Fruit fly (Drosophila melanogaster) whole organism, embryonic: ENCODE measurements around the gene v.

Experiments used
- Bgb ChIP-seq: fragments of 200-800 bp; sonication (Bioruptor generic); IDR thresholded peaks from 2 replicates; pipeline ENCODE4 v1.3.6; 2022; ENCODE audit warnings: missing biosample characterization, missing genetic modification characterization; ENCODE audit not compliant: partially characterized antibody
- CG10543 ChIP-seq: fragments of 200-800 bp; sonication (Bioruptor generic); optimal IDR thresholded peaks from 3 replicates; lab custom pipeline; 2017; ENCODE audit warnings: missing biosample characterization, mild to moderate bottlenecking, missing genetic modification characterization, moderate library complexity
- CG10979 ChIP-seq: fragments of 200-800 bp; sonication (Bioruptor generic); optimal IDR thresholded peaks from 2 replicates; lab custom pipeline; 2018; ENCODE audit warnings: missing biosample characterization, mild to moderate bottlenecking, missing genetic modification characterization, moderate library complexity
- CG11504 ChIP-seq: fragments of 200-800 bp; sonication (Bioruptor generic); optimal IDR thresholded peaks from 3 replicates; lab custom pipeline; 2019; ENCODE audit warnings: missing biosample characterization, mild to moderate bottlenecking, missing genetic modification characterization, moderate library complexity
- CG12219 ChIP-seq: fragments of 200-800 bp; sonication (Bioruptor generic); optimal IDR thresholded peaks from 3 replicates; lab custom pipeline; 2018; ENCODE audit warnings: missing biosample characterization, mild to moderate bottlenecking, missing genetic modification characterization
- CG14441 ChIP-seq: fragments of 200-800 bp; sonication (Bioruptor generic); IDR thresholded peaks from 2 replicates; pipeline ENCODE4 v1.3.6; 2022; ENCODE audit warnings: missing biosample characterization, missing genetic modification characterization
- CG17568 ChIP-seq: fragments of 200-800 bp; sonication (Bioruptor generic); optimal IDR thresholded peaks from 2 replicates; lab custom pipeline; 2018; ENCODE audit warnings: missing biosample characterization, mild to moderate bottlenecking, missing genetic modification characterization, moderate library complexity
- CG30020 ChIP-seq: fragments of 200-800 bp; optimal IDR thresholded peaks from 2 replicates; lab custom pipeline; 2019; ENCODE audit warnings: missing biosample characterization, mild to moderate bottlenecking, missing genetic modification characterization, moderate library complexity
- CG3281 ChIP-seq: fragments of 200-800 bp; sonication (Bioruptor generic); optimal IDR thresholded peaks from 3 replicates; lab custom pipeline; 2017; ENCODE audit warnings: missing biosample characterization, mild to moderate bottlenecking, missing genetic modification characterization
- CG3407 ChIP-seq: fragments of 200-800 bp; sonication (Bioruptor generic); optimal IDR thresholded peaks from 2 replicates; lab custom pipeline; 2018; ENCODE audit warnings: missing biosample characterization, mild to moderate bottlenecking, missing genetic modification characterization
- CG3838 ChIP-seq: fragments of 200-800 bp; sonication (Bioruptor generic); optimal IDR thresholded peaks from 3 replicates; lab custom pipeline; 2016; ENCODE audit warnings: missing biosample characterization, missing genetic modification characterization
- CG4360 ChIP-seq: fragments of 200-800 bp; sonication (Bioruptor generic); IDR thresholded peaks from 2 replicates; pipeline ENCODE4 v1.3.6; 2022; ENCODE audit warnings: missing biosample characterization, missing genetic modification characterization
- CG5953 ChIP-seq: fragments of 200-800 bp; sonication (Bioruptor generic); IDR thresholded peaks from 2 replicates; pipeline ENCODE4 v1.3.6; 2022; ENCODE audit warnings: missing biosample characterization, missing genetic modification characterization
- CG7372 ChIP-seq: fragments of 200-800 bp; sonication (Bioruptor generic); IDR thresholded peaks from 2 replicates; pipeline ENCODE4 v1.3.6; 2022; ENCODE audit warnings: missing biosample characterization, missing genetic modification characterization
- CG7745 ChIP-seq: fragments of 200-800 bp; sonication (Bioruptor generic); optimal IDR thresholded peaks from 2 replicates; lab custom pipeline; 2018; ENCODE audit warnings: missing biosample characterization, mild to moderate bottlenecking, missing genetic modification characterization, moderate library complexity
- CG7987 ChIP-seq: fragments of 200-800 bp; sonication (Bioruptor generic); optimal IDR thresholded peaks from 2 replicates; lab custom pipeline; 2018; ENCODE audit warnings: missing biosample characterization, mild to moderate bottlenecking, missing genetic modification characterization, moderate library complexity
- CG8089 ChIP-seq: fragments of 200-800 bp; sonication (Bioruptor generic); optimal IDR thresholded peaks from 3 replicates; lab custom pipeline; 2016; ENCODE audit warnings: missing biosample characterization, missing genetic modification characterization
- CG9215 ChIP-seq: fragments of 200-800 bp; sonication (Bioruptor generic); IDR thresholded peaks from 2 replicates; pipeline ENCODE4 v1.3.6; 2022; ENCODE audit warnings: missing biosample characterization, missing genetic modification characterization
- CG9932 ChIP-seq: fragments of 200-800 bp; sonication (Bioruptor generic); IDR thresholded peaks from 2 replicates; pipeline ENCODE4 v1.3.6; 2022; ENCODE audit warnings: missing biosample characterization, missing genetic modification characterization
- CHES-1-like ChIP-seq: fragments of 200-800 bp; sonication (Bioruptor generic); optimal IDR thresholded peaks from 2 replicates; lab custom pipeline; 2016; ENCODE audit warnings: missing biosample characterization, missing genetic modification characterization
- Camta ChIP-seq: fragments of 200-800 bp; sonication (Bioruptor generic); optimal IDR thresholded peaks from 2 replicates; lab custom pipeline; 2016; ENCODE audit warnings: missing biosample characterization, missing genetic modification characterization
- D19B ChIP-seq: fragments of 200-800 bp; sonication (Bioruptor generic); optimal IDR thresholded peaks from 2 replicates; lab custom pipeline; 2017; ENCODE audit warnings: missing biosample characterization, mild to moderate bottlenecking, missing genetic modification characterization
- Dbx ChIP-seq: fragments of 200-800 bp; sonication (Bioruptor generic); IDR thresholded peaks from 3 replicates; pipeline ENCODE4 v1.3.6; 2022; ENCODE audit warnings: missing biosample characterization, missing genetic modification characterization
- Hey ChIP-seq: fragments of 200-800 bp; sonication (Bioruptor generic); optimal IDR thresholded peaks from 3 replicates; lab custom pipeline; 2018; ENCODE audit warnings: missing biosample characterization, mild to moderate bottlenecking, missing genetic modification characterization
- MBD-R2 ChIP-seq: fragments of 200-800 bp; sonication (Bioruptor generic); IDR thresholded peaks from 2 replicates; pipeline ENCODE4 v1.3.6; 2022; ENCODE audit warnings: missing biosample characterization, missing genetic modification characterization
- Nf-YA ChIP-seq: fragments of 200-800 bp; sonication (Bioruptor generic); IDR thresholded peaks from 2 replicates; pipeline ENCODE4 v1.3.6; 2022; ENCODE audit warnings: missing biosample characterization, missing genetic modification characterization
- Ssrp ChIP-seq: fragments of 200-800 bp; sonication (Bioruptor generic); optimal IDR thresholded peaks from 2 replicates; lab custom pipeline; 2018; ENCODE audit warnings: missing biosample characterization, mild to moderate bottlenecking, missing genetic modification characterization, moderate library complexity
- TFAM ChIP-seq: fragments of 200-800 bp; sonication (Bioruptor generic); optimal IDR thresholded peaks from 2 replicates; lab custom pipeline; 2017; ENCODE audit warnings: missing biosample characterization, missing genetic modification characterization, inconsistent platforms
- Xrp1 ChIP-seq: fragments of 200-800 bp; sonication (Bioruptor generic); IDR thresholded peaks from 2 replicates; pipeline ENCODE4 v1.3.6; 2022; ENCODE audit warnings: missing biosample characterization, missing genetic modification characterization
- amos ChIP-seq: fragments of 200-800 bp; sonication (Bioruptor generic); IDR thresholded peaks from 2 replicates; pipeline ENCODE4 v1.3.6; 2022; ENCODE audit warnings: missing biosample characterization, missing genetic modification characterization; ENCODE audit not compliant: partially characterized antibody
- bab2 ChIP-seq: fragments of 200-800 bp; sonication (Bioruptor generic); optimal IDR thresholded peaks from 2 replicates; lab custom pipeline; 2016; ENCODE audit warnings: missing biosample characterization, missing genetic modification characterization
- ci ChIP-seq: fragments of 200-800 bp; sonication (Bioruptor generic); IDR thresholded peaks from 3 replicates; pipeline ENCODE4 v1.3.6; 2022; ENCODE audit warnings: missing biosample characterization, missing genetic modification characterization
- dmrt99B ChIP-seq: fragments of 200-800 bp; sonication (Bioruptor generic); optimal IDR thresholded peaks from 2 replicates; lab custom pipeline; 2018; ENCODE audit warnings: missing biosample characterization, mild to moderate bottlenecking, missing genetic modification characterization, moderate library complexity
- h ChIP-seq: fragments of >200 bp; optimal IDR thresholded peaks from 2 replicates; lab custom pipeline; 2017
- ham ChIP-seq: fragments of 200-800 bp; sonication (Bioruptor generic); IDR thresholded peaks from 2 replicates; pipeline ENCODE4 v1.3.6; 2022; ENCODE audit warnings: missing biosample characterization, missing genetic modification characterization
- knrl ChIP-seq: fragments of 200-800 bp; sonication (Bioruptor generic); IDR thresholded peaks from 3 replicates; pipeline ENCODE4 v1.3.6; 2022; ENCODE audit warnings: missing biosample characterization, missing genetic modification characterization; ENCODE audit not compliant: partially characterized antibody
- lmd ChIP-seq: fragments of 200-800 bp; sonication (Bioruptor generic); IDR thresholded peaks from 2 replicates; pipeline ENCODE4 v1.3.6; 2022; ENCODE audit warnings: missing biosample characterization, missing genetic modification characterization
- nerfin-2 ChIP-seq: fragments of 200-800 bp; sonication (Bioruptor generic); IDR thresholded peaks from 2 replicates; pipeline ENCODE4 v1.3.6; 2022; ENCODE audit warnings: missing biosample characterization, missing genetic modification characterization; ENCODE audit not compliant: partially characterized antibody
- peb ChIP-seq: fragments of 200-800 bp; sonication (Bioruptor generic); IDR thresholded peaks from 2 replicates; pipeline ENCODE4 v1.3.6; 2022; ENCODE audit warnings: missing biosample characterization, missing genetic modification characterization
- pho ChIP-seq: fragments of 200-800 bp; sonication (Bioruptor generic); optimal IDR thresholded peaks from 2 replicates; lab custom pipeline; 2016; ENCODE audit warnings: missing biosample characterization, missing genetic modification characterization
- pzg ChIP-seq: fragments of 200-800 bp; sonication (Bioruptor generic); optimal IDR thresholded peaks from 3 replicates; lab custom pipeline; 2018; ENCODE audit warnings: missing biosample characterization, mild to moderate bottlenecking, missing genetic modification characterization, moderate library complexity
- ranshi ChIP-seq: fragments of 200-800 bp; sonication (Bioruptor generic); IDR thresholded peaks from 2 replicates; pipeline ENCODE4 v1.3.6; 2022; ENCODE audit warnings: missing biosample characterization, missing genetic modification characterization
- ro ChIP-seq: fragments of 200-800 bp; sonication (Bioruptor generic); IDR thresholded peaks from 2 replicates; pipeline ENCODE4 v1.3.6; 2022; ENCODE audit warnings: missing biosample characterization, missing genetic modification characterization
- sens ChIP-seq: fragments of 200-800 bp; sonication (Bioruptor generic); peaks from one replicate; lab custom pipeline; 2016; ENCODE audit warnings: missing biosample characterization, missing genetic modification characterization
- slp2 ChIP-seq: fragments of 200-800 bp; sonication (Bioruptor generic); optimal IDR thresholded peaks from 2 replicates; lab custom pipeline; 2016; ENCODE audit warnings: missing biosample characterization, missing genetic modification characterization
- sqz ChIP-seq: fragments of 200-800 bp; sonication (Bioruptor generic); optimal IDR thresholded peaks from 3 replicates; lab custom pipeline; 2018; ENCODE audit warnings: missing biosample characterization, mild to moderate bottlenecking, missing genetic modification characterization
- vfl ChIP-seq: fragments of 200-800 bp; sonication (Bioruptor generic); optimal IDR thresholded peaks from 2 replicates; lab custom pipeline; 2016; ENCODE audit warnings: missing biosample characterization, missing genetic modification characterization
- yki ChIP-seq: fragments of >200 bp; optimal IDR thresholded peaks from 3 replicates; lab custom pipeline; 2018
- zf30C ChIP-seq: fragments of 200-800 bp; sonication (Bioruptor generic); optimal IDR thresholded peaks from 3 replicates; lab custom pipeline; 2018; ENCODE audit warnings: missing biosample characterization, mild to moderate bottlenecking, missing genetic modification characterization

Gene v

dm6 chrX:10905047-10905446 is 18.7 kb upstream of the v start (continued):
- TF ChIP-seq CG5953 (no peak), CG12219 (GFP tag; lab: Kevin White, UChicago) (peak; percentile 43), CHES-1-like (peak; percentile 16), Dbx (GFP tag; lab: Robert Waterston, UW) (no peak), slp2 (GFP tag; lab: Kevin White, UChicago) (peak; percentile 52), CG3281 (GFP tag; lab: Kevin White, UChicago) (peak; percentile 38), CG7987 (GFP tag; lab: Kevin White, UChicago) (no peak), ranshi (peak; percentile 41; the same call in 1 of the 2 replicates), Xrp1 (GFP tag; lab: Robert Waterston, UW) (peak; percentile 64), D19B (GFP tag; lab: Kevin White, UChicago) (peak; percentile 12), h (lab: Kevin White, UChicago) (no peak), Hey (tag; lab: Kevin White, UChicago) (no peak), CG14441 (GFP tag; lab: Robert Waterston, UW) (peak; percentile 39; the same call in 1 of the 2 replicates), Nf-YA (GFP tag; lab: Robert Waterston, UW) (peak; percentile 30; the same call in 1 of the 2 replicates), Ssrp (tag; lab: Kevin White, UChicago) (peak; percentile 71), CG17568 (GFP tag; lab: Kevin White, UChicago) (no peak), TFAM (GFP tag; lab: Kevin White, UChicago) (no peak), CG7372 (GFP tag; lab: Robert Waterston, UW) (no peak), pzg (GFP tag; lab: Kevin White, UChicago) (no peak), Camta (GFP tag; lab: Kevin White, UChicago) (peak; percentile 54), ham (no peak), nerfin-2 (GFP tag; lab: Robert Waterston, UW) (no peak), yki (lab: Kevin White, UChicago) (no peak), CG3838 (GFP tag; lab: Kevin White, UChicago) (no peak), ro (no peak), ci (no peak; the same call in 2 of the 3 replicates), CG7745 (no peak), pho (peak; percentile 58), CG30020 (tag; lab: Kevin White, UChicago) (no peak), dmrt99B (peak; percentile 83), CG8089 (GFP tag; lab: Kevin White, UChicago) (peak; percentile 56), knrl (GFP tag; lab: Robert Waterston, UW) (no peak), CG10979 (tag; lab: Kevin White, UChicago) (peak; percentile 83), lmd (GFP tag; lab: Robert Waterston, UW) (peak; percentile 68), CG3407 (GFP tag; lab: Kevin White, UChicago) (peak; percentile 45)
- TF ChIP-seq, all 482 proteins: peak for 266

DNA sequence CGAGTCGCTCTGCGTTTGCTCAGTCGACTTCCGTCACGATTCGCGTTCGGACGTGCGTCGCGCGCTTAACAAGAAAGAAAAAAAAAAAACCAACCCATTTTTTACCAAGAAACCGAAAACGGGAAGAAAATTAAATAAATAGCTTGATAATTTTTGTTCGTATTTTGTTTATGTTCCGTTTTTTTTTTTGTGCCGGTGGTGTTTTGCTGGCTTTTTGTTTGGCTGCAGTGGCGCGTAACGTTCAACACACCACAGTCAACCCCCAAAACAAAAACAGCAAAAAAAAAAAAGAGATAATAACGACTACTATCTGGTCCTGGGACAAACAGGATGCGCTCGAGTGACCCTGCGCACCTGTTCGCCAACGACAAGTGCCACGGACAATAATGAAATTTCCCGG is 18.3 kb upstream of the v start, which contains the start of gene CG43901:
Gene CG43901 (plus strand): TSS at position 301 of the 400 bp plus-strand sequence.
- TF ChIP-seq sqz (GFP tag; lab: Kevin White, UChicago): peak; percentile 30
- peak; percentile 47 for TF ChIP-seq sens (GFP tag; lab: Kevin White, UChicago)
- TF ChIP-seq dmrt99B: no peak
- no peak for TF ChIP-seq CG10543 (GFP tag; lab: Kevin White, UChicago)

DNA sequence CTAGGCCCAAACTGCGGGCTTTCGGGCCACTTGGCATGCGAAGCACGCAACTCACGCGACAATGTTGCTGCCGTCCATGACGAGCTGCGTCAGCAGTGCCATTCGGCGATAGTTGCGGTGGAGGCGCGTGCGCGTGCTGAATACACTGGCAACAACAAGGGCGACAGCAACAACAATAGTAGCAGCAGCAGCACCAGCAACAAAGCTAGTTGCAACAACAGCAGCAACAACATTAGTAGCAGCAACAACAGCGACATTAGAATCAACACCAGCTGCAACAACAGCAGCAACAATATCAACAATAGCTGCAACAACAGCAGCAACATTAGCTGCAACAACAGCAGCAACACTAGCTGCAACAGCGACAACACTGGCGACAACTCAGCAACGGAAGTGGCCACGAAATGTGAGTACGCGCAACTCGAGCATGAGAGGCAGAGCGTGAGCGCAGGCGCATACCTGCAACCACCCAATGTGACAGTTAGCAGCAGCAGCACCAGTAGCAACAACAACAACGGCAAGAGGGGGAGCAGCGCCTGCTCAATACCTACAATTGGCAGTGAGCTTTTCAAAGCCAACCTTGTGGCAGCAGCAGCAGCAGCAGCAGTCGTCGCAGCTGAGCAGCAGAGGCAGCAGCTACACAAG is 17.4 kb upstream of the v start:
- no peak for TF ChIP-seq vfl (GFP tag; lab: Kevin White, UChicago)
- no peak for TF ChIP-seq TFAM (GFP tag; lab: Kevin White, UChicago)
- TF ChIP-seq CG4360 (GFP tag; lab: Robert Waterston, UW): peak; percentile 67
- no peak for TF ChIP-seq bab2 (GFP tag; lab: Kevin White, UChicago)
- peak; percentile 49; the same call in 1 of the 2 replicates for TF ChIP-seq Bgb (GFP tag; lab: Robert Waterston, UW)
- peak; percentile 40 for TF ChIP-seq CG10543 (GFP tag; lab: Kevin White, UChicago)
- peak; percentile 31 for TF ChIP-seq CG9215 (GFP tag; lab: Robert Waterston, UW)
- TF ChIP-seq peb (GFP tag; lab: Robert Waterston, UW): no peak
- TF ChIP-seq CG11504 (tag; lab: Kevin White, UChicago): peak; percentile 92
- 0 out of 2 replicates have a peak, but pooled peaks have one; percentile 16 for TF ChIP-seq MBD-R2 (GFP tag; lab: Robert Waterston, UW)
- no peak for TF ChIP-seq nerfin-2 (GFP tag; lab: Robert Waterston, UW)
- TF ChIP-seq zf30C (GFP tag; lab: Kevin White, UChicago): peak; percentile 5
- TF ChIP-seq amos (GFP tag; lab: Robert Waterston, UW): peak; percentile 55; the same call in 1 of the 2 replicates
- TF ChIP-seq CG9932 (GFP tag; lab: Robert Waterston, UW): 0 out of 2 replicates have a peak, but pooled peaks have one; percentile 16
